Worm (Caenorhabditis elegans) whole organism, young adult: ENCODE results near the gene Y39B6A.42.

Experiments
- C06A6.2 ChIP-seq: fragments of 200-800 bp; sonication (Bioruptor generic); conservative IDR thresholded peaks from 2 replicates; pipeline ENCODE4 v1.3.6; 2022; ENCODE audit warnings: missing genetic modification characterization, missing compliant biosample characterization
- C17E4.6 ChIP-seq: fragments of 200-800 bp; sonication (Bioruptor generic); IDR thresholded peaks from 2 replicates; pipeline ENCODE4 v1.3.6; 2022; ENCODE audit warnings: missing genetic modification reagents, missing genetic modification characterization, missing compliant biosample characterization
- F23B12.7 ChIP-seq: sonication (generic microtip); optimal IDR thresholded peaks from 2 replicates; lab custom pipeline; 2017; ENCODE audit warnings: missing genetic modification characterization, mild to moderate bottlenecking, missing compliant biosample characterization, antibody characterized with exemption, moderate library complexity; ENCODE audit not compliant: insufficient read depth
- F49E8.2 ChIP-seq: sonication (generic microtip); optimal IDR thresholded peaks from 3 replicates; lab custom pipeline; 2017; ENCODE audit warnings: missing genetic modification characterization, mild to moderate bottlenecking, missing compliant biosample characterization, antibody characterized with exemption, moderate library complexity; ENCODE audit not compliant: insufficient read depth
- F52B5.7 ChIP-seq: sonication (generic microtip); optimal IDR thresholded peaks from 2 replicates; lab custom pipeline; 2016; ENCODE audit warnings: mild to moderate bottlenecking, missing genetic modification characterization, missing compliant biosample characterization
- F55B11.4 ChIP-seq: sonication (generic microtip); optimal IDR thresholded peaks from 2 replicates; lab custom pipeline; 2016; ENCODE audit warnings: missing compliant biosample characterization, missing genetic modification characterization, borderline replicate concordance; ENCODE audit not compliant: insufficient read depth
- F57A8.1 ChIP-seq: fragments of 200-800 bp; sonication (Bioruptor generic); optimal IDR thresholded peaks from 2 replicates; lab custom pipeline; 2018; ENCODE audit warnings: mild to moderate bottlenecking, missing genetic modification characterization, moderate library complexity, missing compliant biosample characterization
- K12H6.12 ChIP-seq: fragments of 200-800 bp; sonication (Bioruptor generic); optimal IDR thresholded peaks from 2 replicates; lab custom pipeline; 2018; ENCODE audit warnings: mild to moderate bottlenecking, missing genetic modification characterization, missing compliant biosample characterization
- T26A5.8 ChIP-seq: sonication (generic microtip); optimal IDR thresholded peaks from 2 replicates; lab custom pipeline; 2016; ENCODE audit warnings: missing genetic modification characterization, missing compliant biosample characterization
- Y56A3A.18 ChIP-seq: fragments of 200-800 bp; sonication (Bioruptor generic); IDR thresholded peaks from 2 replicates; pipeline ENCODE4 v1.3.6; 2022; ENCODE audit warnings: missing genetic modification reagents, missing genetic modification characterization, missing compliant biosample characterization
- ZK185.1 ChIP-seq: sonication (generic microtip); optimal IDR thresholded peaks from 2 replicates; lab custom pipeline; 2016; ENCODE audit warnings: mild to moderate bottlenecking, missing genetic modification characterization, missing compliant biosample characterization; ENCODE audit not compliant: poor library complexity, severe bottlenecking
- ama-1 ChIP-seq, 3 experiments: fragments of 150-350 bp in 1 of 3; sonication (generic microtip) in 2 of 3; optimal IDR thresholded peaks; 2 replicates each; lab custom pipeline; 2014 to 2018; ENCODE audit warnings: missing biosample characterization in 2 of 3, missing genetic modification characterization in 2 of 3, missing genetic modification reagents in 2 of 3
- aptf-3 ChIP-seq: fragments of 200-800 bp; sonication (Bioruptor generic); IDR thresholded peaks from 2 replicates; pipeline ENCODE4 v1.3.6; 2022; ENCODE audit warnings: missing genetic modification characterization, missing compliant biosample characterization
- athp-1 ChIP-seq: sonication (generic microtip); optimal IDR thresholded peaks from 2 replicates; lab custom pipeline; 2017; ENCODE audit warnings: mild to moderate bottlenecking, missing genetic modification characterization, missing compliant biosample characterization
- attf-5 ChIP-seq: fragments of 200-800 bp; sonication (Bioruptor generic); optimal IDR thresholded peaks from 2 replicates; lab custom pipeline; 2018; ENCODE audit warnings: mild to moderate bottlenecking, missing genetic modification characterization, missing compliant biosample characterization
- attf-6 ChIP-seq: fragments of 200-800 bp; sonication (Bioruptor generic); IDR thresholded peaks from 2 replicates; pipeline ENCODE4 v1.3.6; 2022; ENCODE audit warnings: missing genetic modification reagents, missing genetic modification characterization, missing compliant biosample characterization
- ceh-100 ChIP-seq: fragments of 200-800 bp; sonication (Bioruptor generic); IDR thresholded peaks from 2 replicates; pipeline ENCODE4 v1.3.6; 2022; ENCODE audit warnings: missing genetic modification reagents, missing genetic modification characterization, missing compliant biosample characterization
- ceh-27 ChIP-seq: fragments of 200-800 bp; sonication (Bioruptor generic); optimal IDR thresholded peaks from 2 replicates; lab custom pipeline; 2018; ENCODE audit warnings: mild to moderate bottlenecking, missing genetic modification characterization, moderate library complexity, missing compliant biosample characterization
- ceh-58 ChIP-seq: fragments of 200-800 bp; sonication (Bioruptor generic); IDR thresholded peaks from 2 replicates; pipeline ENCODE4 v1.3.6; 2022; ENCODE audit warnings: missing genetic modification characterization, missing compliant biosample characterization
- ceh-79 ChIP-seq: sonication (generic microtip); optimal IDR thresholded peaks from 2 replicates; lab custom pipeline; 2017; ENCODE audit warnings: mild to moderate bottlenecking, missing genetic modification characterization, missing compliant biosample characterization
- chd-7 ChIP-seq: sonication (generic microtip); optimal IDR thresholded peaks from 2 replicates; lab custom pipeline; 2016; ENCODE audit warnings: mild to moderate bottlenecking, missing genetic modification characterization, moderate library complexity, missing compliant biosample characterization
- die-1 ChIP-seq: sonication (generic microtip); optimal IDR thresholded peaks from 2 replicates; lab custom pipeline; 2016; ENCODE audit warnings: missing genotype, mild to moderate bottlenecking, missing genetic modification characterization, missing compliant biosample characterization
- dox-1 ChIP-seq: fragments of 200-800 bp; sonication (Bioruptor generic); IDR thresholded peaks from 2 replicates; pipeline ENCODE4 v1.3.6; 2022; ENCODE audit warnings: missing genetic modification reagents, missing genetic modification characterization, missing compliant biosample characterization
- dpff-1 ChIP-seq: sonication (generic microtip); optimal IDR thresholded peaks from 2 replicates; lab custom pipeline; 2017; ENCODE audit warnings: mild to moderate bottlenecking, missing genetic modification characterization, missing compliant biosample characterization
- dpl-1 ChIP-seq: fragments of 150-350 bp; optimal IDR thresholded peaks from 2 replicates; lab custom pipeline; 2014; ENCODE audit warnings: missing biosample characterization, missing genetic modification reagents, missing genetic modification characterization
- efl-1 ChIP-seq: fragments of 150-350 bp; optimal IDR thresholded peaks from 2 replicates; lab custom pipeline; 2014; ENCODE audit warnings: missing biosample characterization, missing genetic modification reagents, missing genetic modification characterization
- ets-4 ChIP-seq: fragments of 200-800 bp; sonication (Bioruptor generic); optimal IDR thresholded peaks from 2 replicates; lab custom pipeline; 2018; ENCODE audit warnings: mild to moderate bottlenecking, missing genetic modification characterization, missing compliant biosample characterization
- gei-17 ChIP-seq: fragments of 200-800 bp; sonication (Bioruptor generic); optimal IDR thresholded peaks from 2 replicates; lab custom pipeline; 2018; ENCODE audit warnings: mild to moderate bottlenecking, missing genetic modification characterization, missing compliant biosample characterization
- let-607 ChIP-seq, 2 experiments: fragments of 200-800 bp in 1 of 2; sonication (Bioruptor generic) in 1 of 2; sonication (generic microtip) in 1 of 2; optimal IDR thresholded peaks; 2 replicates each; lab custom pipeline; 2016 to 2018; ENCODE audit warnings: mild to moderate bottlenecking in 2 of 2, missing compliant biosample characterization in 2 of 2, missing genetic modification characterization in 2 of 2, moderate library complexity in 2 of 2, missing genotype in 1 of 2
- lin-35 ChIP-seq, 3 experiments: fragments of 150-350 bp in 2 of 3; sonication (generic microtip) in 1 of 3; optimal IDR thresholded peaks; 2 replicates each; lab custom pipeline; 2014 to 2018; ENCODE audit warnings: missing biosample characterization in 3 of 3, missing genetic modification characterization in 3 of 3, missing genetic modification reagents in 3 of 3
- lir-1 ChIP-seq: fragments of 200-800 bp; sonication (Bioruptor generic); conservative IDR thresholded peaks from 2 replicates; pipeline ENCODE4 v1.3.6; 2022; ENCODE audit warnings: missing genetic modification reagents, missing genetic modification characterization, missing compliant biosample characterization
- lsl-1 ChIP-seq: fragments of 200-800 bp; sonication (Bioruptor generic); optimal IDR thresholded peaks from 2 replicates; lab custom pipeline; 2018; ENCODE audit warnings: mild to moderate bottlenecking, missing genetic modification characterization, moderate library complexity, missing compliant biosample characterization
- lsy-27 ChIP-seq: sonication (generic microtip); optimal IDR thresholded peaks from 2 replicates; lab custom pipeline; 2017; ENCODE audit warnings: missing genetic modification characterization, mild to moderate bottlenecking, missing compliant biosample characterization, antibody characterized with exemption, missing genotype, borderline replicate concordance; ENCODE audit not compliant: insufficient read depth
- madf-6 ChIP-seq: fragments of 200-800 bp; sonication (Bioruptor generic); IDR thresholded peaks from 2 replicates; pipeline ENCODE4 v1.3.6; 2022; ENCODE audit warnings: missing genetic modification reagents, missing genetic modification characterization, missing compliant biosample characterization
- mcd-1 ChIP-seq: fragments of 200-800 bp; sonication (Bioruptor generic); IDR thresholded peaks from 2 replicates; pipeline ENCODE4 v1.3.6; 2022; ENCODE audit warnings: missing genetic modification reagents, missing genetic modification characterization, missing compliant biosample characterization
- mxl-1 ChIP-seq: sonication (generic microtip); optimal IDR thresholded peaks from 2 replicates; lab custom pipeline; 2016; ENCODE audit warnings: missing genetic modification characterization, missing compliant biosample characterization
- nfya-2 ChIP-seq: fragments of 200-800 bp; sonication (Bioruptor generic); IDR thresholded peaks from 2 replicates; pipeline ENCODE4 v1.3.6; 2022; ENCODE audit warnings: missing genetic modification reagents, missing genetic modification characterization, missing compliant biosample characterization
- pbrm-1 ChIP-seq: fragments of 200-800 bp; sonication (Bioruptor generic); IDR thresholded peaks from 2 replicates; pipeline ENCODE4 v1.3.6; 2022; ENCODE audit warnings: missing genetic modification reagents, missing genetic modification characterization, missing compliant biosample characterization
- rec-8 ChIP-seq, 2 experiments: sonication (generic microtip); optimal IDR thresholded peaks; 2 replicates each; lab custom pipeline; 2016; ENCODE audit warnings: mild to moderate bottlenecking in 2 of 2, missing genetic modification characterization in 2 of 2, missing genetic modification reagents in 2 of 2, missing genotype in 2 of 2, missing biosample characterization in 1 of 2, missing compliant biosample characterization in 1 of 2, moderate library complexity in 1 of 2
- repo-1 ChIP-seq: sonication (generic microtip); optimal IDR thresholded peaks from 2 replicates; lab custom pipeline; 2017; ENCODE audit warnings: mild to moderate bottlenecking, missing genetic modification characterization, missing compliant biosample characterization
- rpc-1 ChIP-seq, 2 experiments: fragments of 150-350 bp in 1 of 2; sonication (generic microtip) in 1 of 2; optimal IDR thresholded peaks; 2 replicates each; lab custom pipeline; 2014 to 2018; ENCODE audit warnings: missing biosample characterization in 1 of 2, missing genetic modification characterization in 1 of 2, missing genetic modification reagents in 1 of 2, missing genotype in 1 of 2
- snpc-1.3 ChIP-seq: sonication (generic microtip); optimal IDR thresholded peaks from 2 replicates; lab custom pipeline; 2017; ENCODE audit warnings: missing genetic modification characterization, mild to moderate bottlenecking, missing compliant biosample characterization, antibody characterized with exemption, moderate library complexity, missing genotype, missing genetic modification reagents; ENCODE audit not compliant: insufficient read depth
- somi-1 ChIP-seq: fragments of 200-800 bp; sonication (Bioruptor generic); optimal IDR thresholded peaks from 2 replicates; lab custom pipeline; 2018; ENCODE audit warnings: mild to moderate bottlenecking, missing genetic modification characterization, missing compliant biosample characterization
- tbp1 ChIP-seq: fragments of 200-800 bp; sonication (Bioruptor generic); optimal IDR thresholded peaks from 2 replicates; lab custom pipeline; 2018; ENCODE audit warnings: mild to moderate bottlenecking, missing genetic modification characterization, missing compliant biosample characterization
- unc-130 ChIP-seq: sonication (generic microtip); optimal IDR thresholded peaks from 2 replicates; lab custom pipeline; 2016; ENCODE audit warnings: missing genetic modification reagents, missing genetic modification characterization, missing compliant biosample characterization
- ztf-22 ChIP-seq: fragments of 200-800 bp; sonication (Bioruptor generic); optimal IDR thresholded peaks from 2 replicates; lab custom pipeline; 2018; ENCODE audit warnings: mild to moderate bottlenecking, missing genetic modification characterization, moderate library complexity, missing compliant biosample characterization

Gene Y39B6A.42

DNA sequence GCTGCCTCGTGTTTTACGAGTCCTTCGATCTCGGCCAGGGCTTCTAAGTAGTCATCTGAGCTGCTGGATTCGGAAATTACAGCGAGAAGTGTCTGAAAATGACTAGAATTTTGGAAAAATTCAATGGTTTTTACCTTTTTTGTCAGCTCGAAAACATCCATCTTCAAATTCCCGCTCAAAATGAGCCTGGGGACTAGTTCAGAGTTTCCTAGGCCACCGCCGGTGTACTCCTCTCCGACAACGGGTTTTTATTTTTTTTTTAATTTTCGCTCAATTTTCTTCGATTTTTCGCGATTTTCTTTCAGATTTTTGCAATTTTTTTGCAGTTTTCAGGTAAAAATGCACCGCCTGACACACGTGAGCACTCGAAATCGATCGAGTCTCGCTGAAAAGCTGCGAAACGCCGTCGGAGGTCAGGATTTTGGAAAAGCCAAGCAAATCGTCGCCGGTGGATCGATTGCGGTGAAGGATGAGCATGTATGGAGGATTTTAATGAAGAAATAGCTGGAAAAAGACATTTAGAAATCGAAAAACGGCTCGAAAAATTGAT is 11.6 kb upstream of the Y39B6A.42 start, which contains the start of the genes mrps-35 and sws-1 (continued):
- TF ChIP-seq nfya-2 (GFP tag; lab: Robert Waterston, UW) (no peak), tbp1 (GFP tag; lab: Kevin White, UChicago) (peak; percentile 34), ets-4 (GFP tag; lab: Kevin White, UChicago) (no peak), aptf-3 (GFP tag; lab: Robert Waterston, UW) (no peak), mxl-1 (tag; lab: Kevin White, UChicago) (no peak), ztf-22 (GFP tag; lab: Kevin White, UChicago) (no peak), unc-130 (GFP tag; lab: Kevin White, UChicago) (peak; percentile 58), T26A5.8 (no peak), ceh-79 (no peak), attf-5 (GFP tag; lab: Kevin White, UChicago) (no peak), somi-1 (GFP tag; lab: Kevin White, UChicago) (no peak), ceh-58 (GFP tag; lab: Robert Waterston, UW) (no peak), C06A6.2 (no peak), efl-1 (GFP tag; lab: Kevin White, UChicago) (peak; percentile 60), athp-1 (tag; lab: Kevin White, UChicago) (peak; percentile 11), dpff-1 (tag; lab: Kevin White, UChicago) (no peak), pbrm-1 (GFP tag; lab: Robert Waterston, UW) (peak; percentile 61; the same call in 1 of the 2 replicates), ZK185.1 (tag; lab: Kevin White, UChicago) (peak; percentile 85), ama-1 (optimal IDR thresholded peaks at IDR 0.05; lab: Kevin White, UChicago) (no peak), ama-1 (GFP tag; optimal IDR thresholded peaks at IDR 0.05; lab: Kevin White, UChicago) (no peak), lin-35 (GFP tag; optimal IDR thresholded peaks at IDR 0.05; lab: Kevin White, UChicago) (peak in 2 of 3 experiments; percentile 25 to 72), F23B12.7 (tag; lab: Kevin White, UChicago) (no peak), die-1 (tag; lab: Kevin White, UChicago) (no peak), K12H6.12 (tag; lab: Kevin White, UChicago) (peak; percentile 89), snpc-1.3 (peak; percentile 25), dpl-1 (GFP tag; lab: Kevin White, UChicago) (peak; percentile 59), madf-6 (GFP tag; lab: Robert Waterston, UW) (peak; percentile 71), Y56A3A.18 (GFP tag; lab: Robert Waterston, UW) (no peak), gei-17 (GFP tag; lab: Kevin White, UChicago) (no peak), ceh-27 (peak; percentile 70), F57A8.1 (GFP tag; lab: Kevin White, UChicago) (no peak), C17E4.6 (GFP tag; lab: Robert Waterston, UW) (no peak), chd-7 (tag; lab: Kevin White, UChicago) (no peak), rpc-1 (optimal IDR thresholded peaks at IDR 0.05; lab: Kevin White, UChicago) (no peak), rpc-1 (tag; optimal IDR thresholded peaks at IDR 0.05; lab: Kevin White, UChicago) (no peak), dox-1 (GFP tag; lab: Robert Waterston, UW) (peak; percentile 78), F55B11.4 (no peak), let-607 (tag; optimal IDR thresholded peaks at IDR 0.05; lab: Kevin White, UChicago) (peak in 1 of 2 experiments; percentile 53), mcd-1 (peak; percentile 74), repo-1 (tag; lab: Kevin White, UChicago) (no peak), attf-6 (GFP tag; lab: Robert Waterston, UW) (no peak), ceh-100 (GFP tag; lab: Robert Waterston, UW) (peak; percentile 27; the same call in 1 of the 2 replicates), rec-8 (tag; optimal IDR thresholded peaks at IDR 0.05; lab: Kevin White, UChicago) (peak; percentile 11 to 71), F52B5.7 (tag; lab: Kevin White, UChicago) (no peak), lir-1 (peak; percentile 20; the same call in 1 of the 2 replicates), F49E8.2 (tag; lab: Kevin White, UChicago) (no peak), lsl-1 (GFP tag; lab: Kevin White, UChicago) (peak; percentile 43), lsy-27 (tag; lab: Kevin White, UChicago) (no peak)
